Fruit fly (Drosophila melanogaster) whole organism, embryonic: ENCODE results near the gene bbg.

Experiments
- Atf-2 ChIP-seq: fragments of 200-800 bp; sonication (Bioruptor generic); optimal IDR thresholded peaks from 2 replicates; lab custom pipeline; 2016; ENCODE audit warnings: missing biosample characterization, missing genetic modification characterization
- Blimp-1 ChIP-seq: fragments of 200-800 bp; sonication (Bioruptor generic); optimal IDR thresholded peaks from 3 replicates; lab custom pipeline; 2018; ENCODE audit warnings: missing biosample characterization, missing genetic modification characterization, mild to moderate bottlenecking, moderate library complexity, missing genetic modification reagents
- CG11085 ChIP-seq: fragments of 200-800 bp; sonication (Bioruptor generic); IDR thresholded peaks from 2 replicates; pipeline ENCODE4 v1.3.6; 2022; ENCODE audit warnings: missing biosample characterization, missing genetic modification characterization
- CG12155 ChIP-seq: fragments of 200-800 bp; sonication (Bioruptor generic); optimal IDR thresholded peaks from 3 replicates; lab custom pipeline; 2016; ENCODE audit warnings: missing biosample characterization, missing genetic modification characterization
- CG15479 ChIP-seq: fragments of 200-800 bp; sonication (Bioruptor generic); optimal IDR thresholded peaks from 3 replicates; lab custom pipeline; 2019; ENCODE audit warnings: missing biosample characterization, mild to moderate bottlenecking, missing genetic modification characterization, moderate library complexity
- CG16813 ChIP-seq: fragments of 200-800 bp; sonication (Bioruptor generic); IDR thresholded peaks from 3 replicates; pipeline ENCODE4 v1.3.6; 2022; ENCODE audit warnings: missing biosample characterization, missing genetic modification characterization; ENCODE audit not compliant: partially characterized antibody
- CG2199 ChIP-seq: fragments of 200-800 bp; sonication (Bioruptor generic); IDR thresholded peaks from 3 replicates; pipeline ENCODE4 v1.3.6; 2022; ENCODE audit warnings: missing biosample characterization, missing genetic modification characterization
- CG4854 ChIP-seq: fragments of 200-800 bp; sonication (Bioruptor generic); optimal IDR thresholded peaks from 2 replicates; lab custom pipeline; 2016; ENCODE audit warnings: missing biosample characterization, missing genetic modification characterization, inconsistent platforms
- CG6654 ChIP-seq: fragments of 200-800 bp; sonication (Bioruptor generic); optimal IDR thresholded peaks from 2 replicates; lab custom pipeline; 2017; ENCODE audit warnings: missing biosample characterization, mild to moderate bottlenecking, missing genetic modification characterization
- CG7271 ChIP-seq: fragments of 200-800 bp; sonication (Bioruptor generic); optimal IDR thresholded peaks from 2 replicates; lab custom pipeline; 2018; ENCODE audit warnings: missing biosample characterization, mild to moderate bottlenecking, missing genetic modification characterization, moderate library complexity
- CG9215 ChIP-seq: fragments of 200-800 bp; sonication (Bioruptor generic); IDR thresholded peaks from 2 replicates; pipeline ENCODE4 v1.3.6; 2022; ENCODE audit warnings: missing biosample characterization, missing genetic modification characterization
- CG9727 ChIP-seq: fragments of 200-800 bp; sonication (Bioruptor generic); optimal IDR thresholded peaks from 3 replicates; lab custom pipeline; 2017; ENCODE audit warnings: missing biosample characterization, mild to moderate bottlenecking, missing genetic modification characterization
- D ChIP-seq, 2 experiments: fragments of 200-800 bp in 1 of 2; fragments of >200 bp in 1 of 2; sonication (Bioruptor generic) in 1 of 2; optimal IDR thresholded peaks; 2 replicates in 1 of 2; 3 replicates in 1 of 2; lab custom pipeline; 2017; ENCODE audit warnings: mild to moderate bottlenecking in 1 of 2, missing biosample characterization in 1 of 2, missing genetic modification characterization in 1 of 2, missing genetic modification reagents in 1 of 2
- Ets65A ChIP-seq: fragments of 200-800 bp; sonication (Bioruptor generic); peaks from one replicate; lab custom pipeline; 2016; ENCODE audit warnings: missing biosample characterization, missing genetic modification characterization
- Fer1 ChIP-seq: fragments of 200-800 bp; sonication (Bioruptor generic); optimal IDR thresholded peaks from 2 replicates; lab custom pipeline; 2017; ENCODE audit warnings: missing biosample characterization, mild to moderate bottlenecking, missing genetic modification characterization
- Kr ChIP-seq: fragments of 200-800 bp; sonication (Bioruptor generic); optimal IDR thresholded peaks from 2 replicates; lab custom pipeline; 2017; ENCODE audit warnings: missing biosample characterization, mild to moderate bottlenecking, missing genetic modification characterization
- Oli ChIP-seq: fragments of 200-800 bp; sonication (Bioruptor generic); optimal IDR thresholded peaks from 2 replicates; lab custom pipeline; 2018; ENCODE audit warnings: missing biosample characterization, mild to moderate bottlenecking, missing genetic modification characterization, moderate library complexity
- Optix ChIP-seq: fragments of 200-800 bp; sonication (Bioruptor generic); IDR thresholded peaks from 3 replicates; pipeline ENCODE4 v1.3.6; 2022; ENCODE audit warnings: missing biosample characterization, missing genetic modification characterization
- PHDP ChIP-seq: fragments of 200-800 bp; sonication (Bioruptor generic); optimal IDR thresholded peaks from 3 replicates; lab custom pipeline; 2018; ENCODE audit warnings: missing biosample characterization, mild to moderate bottlenecking, missing genetic modification characterization, moderate library complexity
- Ptx1 ChIP-seq: fragments of 200-800 bp; sonication (Bioruptor generic); IDR thresholded peaks from 2 replicates; pipeline ENCODE4 v1.3.6; 2022; ENCODE audit warnings: missing biosample characterization, missing genetic modification characterization
- Xbp1 ChIP-seq: fragments of 200-800 bp; sonication (Bioruptor generic); optimal IDR thresholded peaks from 3 replicates; lab custom pipeline; 2016; ENCODE audit warnings: missing biosample characterization, mild to moderate bottlenecking, missing genetic modification characterization
- ase ChIP-seq: fragments of 200-800 bp; sonication (Bioruptor generic); IDR thresholded peaks from 3 replicates; pipeline ENCODE4 v1.3.6; 2022; ENCODE audit warnings: missing biosample characterization, missing genetic modification characterization
- cad ChIP-seq: fragments of >200 bp; optimal IDR thresholded peaks from 2 replicates; lab custom pipeline; 2017; ENCODE audit warnings: missing biosample characterization, missing genetic modification characterization
- crol ChIP-seq: fragments of 200-800 bp; sonication (Bioruptor generic); IDR thresholded peaks from 2 replicates; pipeline ENCODE4 v1.3.6; 2022; ENCODE audit warnings: missing biosample characterization, missing genetic modification characterization
- dmrt11E ChIP-seq: fragments of 200-800 bp; sonication (Bioruptor generic); optimal IDR thresholded peaks from 3 replicates; lab custom pipeline; 2018; ENCODE audit warnings: missing biosample characterization, mild to moderate bottlenecking, missing genetic modification characterization, moderate library complexity
- ems ChIP-seq: fragments of 200-800 bp; sonication (Bioruptor generic); optimal IDR thresholded peaks from 3 replicates; lab custom pipeline; 2016; ENCODE audit warnings: missing biosample characterization, missing genetic modification characterization
- en ChIP-seq: fragments of 200-800 bp; sonication (Bioruptor generic); optimal IDR thresholded peaks from 2 replicates; lab custom pipeline; 2016; ENCODE audit warnings: missing biosample characterization, missing genetic modification characterization
- eve ChIP-seq, 2 experiments: fragments of >200 bp; optimal IDR thresholded peaks; 2 replicates each; lab custom pipeline; 2017; ENCODE audit warnings: missing biosample characterization in 2 of 2, missing genetic modification characterization in 2 of 2
- gt ChIP-seq: fragments of 200-800 bp; sonication (Bioruptor generic); IDR thresholded peaks from 2 replicates; pipeline ENCODE4 v1.3.6; 2022; ENCODE audit warnings: missing biosample characterization, missing genetic modification characterization
- lbe ChIP-seq: fragments of 200-800 bp; sonication (Bioruptor generic); optimal IDR thresholded peaks from 2 replicates; lab custom pipeline; 2016; ENCODE audit warnings: missing biosample characterization, mild to moderate bottlenecking, missing genetic modification characterization
- luna ChIP-seq: fragments of 200-800 bp; sonication (Bioruptor generic); optimal IDR thresholded peaks from 2 replicates; lab custom pipeline; 2016; ENCODE audit warnings: missing biosample characterization, missing genetic modification characterization
- onecut ChIP-seq: fragments of 200-800 bp; sonication (Bioruptor generic); IDR thresholded peaks from 2 replicates; pipeline ENCODE4 v1.3.6; 2022; ENCODE audit warnings: missing biosample characterization, missing genetic modification characterization
- sens ChIP-seq: fragments of 200-800 bp; sonication (Bioruptor generic); peaks from one replicate; lab custom pipeline; 2016; ENCODE audit warnings: missing biosample characterization, missing genetic modification characterization
- slp2 ChIP-seq: fragments of 200-800 bp; sonication (Bioruptor generic); optimal IDR thresholded peaks from 2 replicates; lab custom pipeline; 2016; ENCODE audit warnings: missing biosample characterization, missing genetic modification characterization
- sqz ChIP-seq: fragments of 200-800 bp; sonication (Bioruptor generic); optimal IDR thresholded peaks from 3 replicates; lab custom pipeline; 2018; ENCODE audit warnings: missing biosample characterization, mild to moderate bottlenecking, missing genetic modification characterization
- tll ChIP-seq, 2 experiments: fragments of 200-800 bp in 1 of 2; fragments of >200 bp in 1 of 2; sonication (Bioruptor generic) in 1 of 2; optimal IDR thresholded peaks; 2 replicates each; lab custom pipeline; 2017 to 2019; ENCODE audit warnings: missing biosample characterization in 2 of 2, missing genetic modification characterization in 2 of 2, mild to moderate bottlenecking in 1 of 2, moderate library complexity in 1 of 2
- twi ChIP-seq: fragments of 200-800 bp; optimal IDR thresholded peaks from 2 replicates; lab custom pipeline; 2019; ENCODE audit warnings: missing biosample characterization, mild to moderate bottlenecking, missing genetic modification characterization, moderate library complexity
- zen ChIP-seq: fragments of 200-800 bp; sonication (Bioruptor generic); optimal IDR thresholded peaks from 3 replicates; lab custom pipeline; 2018; ENCODE audit warnings: missing biosample characterization, mild to moderate bottlenecking, missing genetic modification characterization, moderate library complexity

The bbg gene

DNA sequence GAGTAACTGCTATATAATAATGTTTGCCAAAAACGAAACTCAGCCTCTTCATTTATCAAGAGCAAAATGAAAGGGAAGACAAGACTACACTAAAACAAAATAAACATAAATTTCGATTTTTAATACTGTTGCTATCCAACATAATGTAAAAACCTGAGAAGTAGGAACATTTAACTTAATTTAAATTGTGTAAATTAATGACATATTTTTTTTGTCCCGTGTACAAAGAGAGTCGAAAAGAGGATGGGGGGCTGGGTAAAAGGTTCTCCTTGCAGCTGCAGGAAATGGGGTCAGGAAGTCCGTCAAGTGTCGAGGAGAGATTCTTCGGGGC, 82.9 kb downstream of the bbg start:
- TF ChIP-seq sens (GFP tag; lab: Kevin White, UChicago) (peak; percentile 67), slp2 (GFP tag; lab: Kevin White, UChicago) (no peak), CG4854 (GFP tag; lab: Kevin White, UChicago) (no peak)
- TF ChIP-seq, all 482 proteins: peak for 1

DNA sequence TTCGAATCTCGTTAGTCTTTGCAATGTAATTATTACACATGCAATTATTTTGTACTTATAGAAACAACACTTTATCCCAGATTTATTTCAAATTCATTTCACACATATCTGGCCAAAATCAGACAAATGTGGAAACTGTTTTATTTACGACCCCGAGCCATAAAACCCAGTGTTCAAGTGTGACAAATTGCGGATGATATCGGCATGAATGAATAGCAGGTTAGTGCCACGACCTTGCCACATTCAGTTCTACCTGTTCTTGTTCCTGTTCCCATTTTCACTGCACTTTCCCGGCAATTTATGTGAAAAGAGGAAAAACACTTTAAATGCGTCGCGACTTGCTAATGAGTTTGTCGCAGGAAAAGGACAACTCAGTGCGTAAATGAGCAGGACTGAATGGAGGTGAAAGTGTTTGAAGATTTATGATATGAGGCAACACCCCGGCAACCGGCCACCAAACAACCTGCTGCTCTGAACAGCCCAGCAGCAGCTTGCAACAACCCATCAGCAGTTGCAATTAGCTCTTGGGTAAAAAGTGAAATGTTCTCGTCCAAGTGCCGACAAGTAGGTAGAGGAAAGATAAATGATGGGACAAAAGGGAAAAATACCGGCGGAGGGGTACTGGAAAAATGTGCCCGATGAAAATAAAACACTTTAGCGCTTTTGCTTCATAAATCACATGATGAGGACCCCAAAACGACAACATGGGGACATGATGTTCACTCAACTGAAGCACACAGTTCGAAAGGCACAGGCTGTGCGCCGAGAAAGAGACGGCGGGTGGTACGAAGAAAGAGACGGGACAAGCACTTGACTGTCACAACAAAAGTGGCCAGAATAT, 83.4 kb downstream of the bbg start:
- TF ChIP-seq Ets65A (GFP tag; lab: Kevin White, UChicago) (peak; percentile 56), Ptx1 (GFP tag; lab: Robert Waterston, UW) (no peak), luna (no peak), Optix (GFP tag; lab: Robert Waterston, UW) (no peak), sqz (GFP tag; lab: Kevin White, UChicago) (no peak), CG12155 (GFP tag; lab: Kevin White, UChicago) (no peak), en (GFP tag; lab: Kevin White, UChicago) (no peak), ase (GFP tag; lab: Robert Waterston, UW) (no peak), Kr (GFP tag; lab: Kevin White, UChicago) (peak; percentile 73), Atf-2 (no peak), Oli (tag; lab: Kevin White, UChicago) (no peak), cad (GFP tag; lab: Kevin White, UChicago) (peak; percentile 96), crol (GFP tag; lab: Robert Waterston, UW) (peak; percentile 49), tll (GFP tag; optimal IDR thresholded peaks at IDR 0.05; lab: Kevin White, UChicago) (peak in 1 of 2 experiments; percentile 94), twi (peak; percentile 90), D (optimal IDR thresholded peaks at IDR 0.05; lab: Kevin White, UChicago) (peak; percentile 83), D (GFP tag; optimal IDR thresholded peaks at IDR 0.05; lab: Kevin White, UChicago) (no peak), CG6654 (GFP tag; lab: Kevin White, UChicago) (peak; percentile 20), PHDP (tag; lab: Kevin White, UChicago) (no peak), Fer1 (GFP tag; lab: Kevin White, UChicago) (no peak), CG7271 (tag; lab: Kevin White, UChicago) (peak; percentile 68), CG9215 (GFP tag; lab: Robert Waterston, UW) (no peak), Blimp-1 (GFP tag; lab: Kevin White, UChicago) (peak; percentile 8), onecut (GFP tag; lab: Robert Waterston, UW) (no peak), dmrt11E (tag; lab: Kevin White, UChicago) (no peak), CG16813 (GFP tag; lab: Robert Waterston, UW) (no peak), zen (peak; percentile 100), eve (GFP tag; optimal IDR thresholded peaks at IDR 0.05; lab: Kevin White, UChicago) (no peak), CG2199 (GFP tag; lab: Robert Waterston, UW) (0 out of 3 replicates have a peak, but pooled peaks have one; percentile 11), lbe (GFP tag; lab: Kevin White, UChicago) (no peak), CG9727 (no peak), Xbp1 (GFP tag; lab: Kevin White, UChicago) (no peak), ems (GFP tag; lab: Kevin White, UChicago) (no peak), CG11085 (no peak), gt (GFP tag; lab: Robert Waterston, UW) (0 out of 2 replicates have a peak, but pooled peaks have one; percentile 15), CG15479 (GFP tag; lab: Kevin White, UChicago) (peak; percentile 99)
